Worm (Caenorhabditis elegans): ENCODE measurements around the gene C05C9.2.

C05C9.2 gene

ce11 chrX:11190443-11190842, 37.6 kb downstream of the C05C9.2 start:
- TF ChIP-seq ama-1 (optimal IDR thresholded peaks at IDR 0.05) (no peak), zag-1 (tag; optimal IDR thresholded peaks at IDR 0.05) (no peak), nhr-21 (tag; optimal IDR thresholded peaks at IDR 0.05) (peak; percentile 45), sma-3 (GFP tag; optimal IDR thresholded peaks at IDR 0.05) (peak; percentile 21)

- no peak for TF ChIP-seq ceh-16 (tag; optimal IDR thresholded peaks at IDR 0.05)
- peak; percentile 33 for TF ChIP-seq sma-9 (GFP tag; optimal IDR thresholded peaks at IDR 0.05)
- TF ChIP-seq sma-9 (tag; optimal IDR thresholded peaks at IDR 0.05) = no peak
- TF ChIP-seq elt-1 (tag; optimal IDR thresholded peaks at IDR 0.05) = no peak
- peak; percentile 52 for TF ChIP-seq nhr-129 (tag; optimal IDR thresholded peaks at IDR 0.05)
- no peak for TF ChIP-seq alr-1 (tag; optimal IDR thresholded peaks at IDR 0.05)
- peak; percentile 5 for TF ChIP-seq F13H6.1 (tag; optimal IDR thresholded peaks at IDR 0.05)
- no peak for TF ChIP-seq ztf-11 (tag; optimal IDR thresholded peaks at IDR 0.05)
- no peak for TF ChIP-seq nhr-11 (tag; optimal IDR thresholded peaks at IDR 0.05)
- no peak for TF ChIP-seq nhr-25 (tag; optimal IDR thresholded peaks at IDR 0.05)
- no peak for TF ChIP-seq fos-1 (tag; optimal IDR thresholded peaks at IDR 0.05)
These were observed 40.8 kb downstream of the C05C9.2 start for ce11 chrX:11193670-11194069.

ce11 chrX:11196741-11197140, 43.9 kb downstream of the C05C9.2 start, which contains the start of gene C34F6.1:
C34F6.1 (minus strand) TSS chrX:11196841.
- TF ChIP-seq sma-9 (GFP tag; optimal IDR thresholded peaks at IDR 0.05) (no peak), sma-9 (tag; optimal IDR thresholded peaks at IDR 0.05) (no peak)

- no peak for TF ChIP-seq zag-1 (tag; optimal IDR thresholded peaks at IDR 0.05)
- TF ChIP-seq alr-1 (tag; optimal IDR thresholded peaks at IDR 0.05) = no peak
- no peak for TF ChIP-seq unc-55 (GFP tag; optimal IDR thresholded peaks at IDR 0.05)
- no peak for TF ChIP-seq snpc-4 (tag; optimal IDR thresholded peaks at IDR 0.05)
- TF ChIP-seq R02D3.7 (tag; optimal IDR thresholded peaks at IDR 0.05) = no peak
- no peak for TF ChIP-seq nhr-77 (tag; optimal IDR thresholded peaks at IDR 0.05)
- TF ChIP-seq nhr-21 (tag; optimal IDR thresholded peaks at IDR 0.05) = no peak
- no peak for TF ChIP-seq F13H6.1 (tag; optimal IDR thresholded peaks at IDR 0.05)
- no peak for TF ChIP-seq nhr-237 (tag; optimal IDR thresholded peaks at IDR 0.05)
- TF ChIP-seq mbf-1 (tag; optimal IDR thresholded peaks at IDR 0.05) = no peak
- no peak for TF ChIP-seq sma-3 (GFP tag; optimal IDR thresholded peaks at IDR 0.05)
- TF ChIP-seq elt-3 (tag; optimal IDR thresholded peaks at IDR 0.05) = no peak
- TF ChIP-seq gmeb-1 (tag; optimal IDR thresholded peaks at IDR 0.05) = no peak
- TF ChIP-seq nhr-23 (tag; optimal IDR thresholded peaks at IDR 0.05) = no peak
- TF ChIP-seq Y55F3AM.14 (GFP tag; optimal IDR thresholded peaks at IDR 0.05) = no peak
- TF ChIP-seq lin-11 (tag; optimal IDR thresholded peaks at IDR 0.05) = no peak
These were observed 46.3 kb downstream of the C05C9.2 start, which contains the start of gene col-178 for ce11 chrX:11199155-11199554. col-178 (plus strand) TSS chrX:11199455.

ce11 chrX:11201165-11201564, 48.3 kb downstream of the C05C9.2 start, which contains the start of gene col-179:
col-179 (plus strand) TSS chrX:11201465.
- TF ChIP-seq zag-1 (tag; optimal IDR thresholded peaks at IDR 0.05) = no peak
- TF ChIP-seq egl-27 (tag; optimal IDR thresholded peaks at IDR 0.05) = no peak
- no peak for TF ChIP-seq sma-9 (GFP tag; optimal IDR thresholded peaks at IDR 0.05)
- TF ChIP-seq sma-9 (tag; optimal IDR thresholded peaks at IDR 0.05) = no peak
- no peak for TF ChIP-seq crh-2 (tag; optimal IDR thresholded peaks at IDR 0.05)
- no peak for TF ChIP-seq lin-11 (tag; optimal IDR thresholded peaks at IDR 0.05)
- TF ChIP-seq unc-39 (tag; optimal IDR thresholded peaks at IDR 0.05) = no peak
- no peak for TF ChIP-seq blmp-1 (tag; optimal IDR thresholded peaks at IDR 0.05; ENCODE audit: insufficient read depth)
- no peak for TF ChIP-seq snpc-4 (tag; optimal IDR thresholded peaks at IDR 0.05)
- no peak for TF ChIP-seq nhr-129 (tag; optimal IDR thresholded peaks at IDR 0.05)
- no peak for TF ChIP-seq mbf-1 (tag; optimal IDR thresholded peaks at IDR 0.05)
- TF ChIP-seq ztf-4 (tag; optimal IDR thresholded peaks at IDR 0.05) = no peak
- no peak for TF ChIP-seq mdl-1 (tag; optimal IDR thresholded peaks at IDR 0.05)
- no peak for TF ChIP-seq unc-55 (GFP tag; optimal IDR thresholded peaks at IDR 0.05)
- no peak for TF ChIP-seq nhr-6 (tag; optimal IDR thresholded peaks at IDR 0.05)
- no peak for TF ChIP-seq F13H6.1 (tag; optimal IDR thresholded peaks at IDR 0.05)
- no peak for TF ChIP-seq ceh-82 (tag; optimal IDR thresholded peaks at IDR 0.05)
- no peak for TF ChIP-seq nhr-11 (tag; optimal IDR thresholded peaks at IDR 0.05)

- peak; percentile 39 for TF ChIP-seq fos-1 (tag; optimal IDR thresholded peaks at IDR 0.05)
- TF ChIP-seq crh-2 (tag; optimal IDR thresholded peaks at IDR 0.05) = peak; percentile 23
- no peak for TF ChIP-seq nhr-11 (tag; optimal IDR thresholded peaks at IDR 0.05)
- no peak for TF ChIP-seq mdl-1 (tag; optimal IDR thresholded peaks at IDR 0.05)
- TF ChIP-seq nhr-25 (tag; optimal IDR thresholded peaks at IDR 0.05) = no peak
These were observed 50.9 kb downstream of the C05C9.2 start, which contains the start of gene C34F6.11 for ce11 chrX:11203773-11204172. C34F6.11 (minus strand) TSS chrX:11203932.
